Worm (Caenorhabditis elegans) whole organism, dauer: ENCODE results near the gene T25F10.4.

ENCODE experiments used
- unc-62 ChIP-seq: sonication (generic microtip); optimal IDR thresholded peaks from 2 replicates; lab custom pipeline; 2017; ENCODE audit warnings: missing biosample characterization, missing genetic modification reagents, missing genetic modification characterization

The T25F10.4 gene

DNA sequence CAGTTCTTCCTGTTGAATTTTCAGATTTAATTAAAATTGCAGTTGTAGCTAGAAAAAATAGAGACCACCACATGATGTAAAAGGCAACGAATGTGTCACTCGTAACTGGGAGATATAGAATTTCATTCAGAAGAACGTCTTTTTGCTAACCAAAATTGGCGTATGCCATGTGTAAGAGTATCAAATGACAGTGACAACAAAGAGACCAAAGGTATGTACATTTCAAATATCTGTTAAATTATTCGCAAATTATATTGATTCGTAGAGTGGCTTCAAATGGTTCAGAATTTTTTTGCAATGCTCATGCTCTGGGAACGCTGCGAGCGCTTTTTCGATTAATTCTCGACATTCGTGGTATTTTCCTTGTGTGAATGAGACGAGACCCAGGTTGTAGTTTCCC is at the start of gene T25F10.4:
TSS of gene T25F10.4 (minus strand) at position 101 of the 400 bp plus-strand sequence.
- no peak for TF ChIP-seq unc-62 (GFP tag; lab: Kevin White, UChicago)

ce11 chrV:6811863-6812262 is 49.6 kb upstream of the T25F10.4 start:
- TF ChIP-seq unc-62 (GFP tag; lab: Kevin White, UChicago): no peak

DNA sequence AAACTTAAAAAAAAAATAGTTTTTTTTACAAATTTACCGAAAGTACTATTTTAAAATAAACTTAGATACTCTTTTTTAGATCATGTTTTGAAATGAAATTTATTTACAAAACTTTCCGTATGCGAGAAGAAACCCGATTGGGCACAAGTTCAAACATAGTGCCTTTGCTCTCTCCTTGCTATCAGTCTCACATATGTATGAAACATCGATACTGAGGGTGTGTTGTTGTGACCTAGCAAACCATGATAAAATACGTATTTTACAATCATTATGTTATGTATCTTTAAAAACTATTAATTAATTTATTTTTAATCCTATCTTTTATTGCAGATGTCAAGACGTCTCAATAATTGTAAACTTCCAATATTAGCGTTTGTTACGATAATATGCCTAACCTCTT is 47.8 kb upstream of the T25F10.4 start:
- no peak for TF ChIP-seq unc-62 (GFP tag; lab: Kevin White, UChicago)

DNA sequence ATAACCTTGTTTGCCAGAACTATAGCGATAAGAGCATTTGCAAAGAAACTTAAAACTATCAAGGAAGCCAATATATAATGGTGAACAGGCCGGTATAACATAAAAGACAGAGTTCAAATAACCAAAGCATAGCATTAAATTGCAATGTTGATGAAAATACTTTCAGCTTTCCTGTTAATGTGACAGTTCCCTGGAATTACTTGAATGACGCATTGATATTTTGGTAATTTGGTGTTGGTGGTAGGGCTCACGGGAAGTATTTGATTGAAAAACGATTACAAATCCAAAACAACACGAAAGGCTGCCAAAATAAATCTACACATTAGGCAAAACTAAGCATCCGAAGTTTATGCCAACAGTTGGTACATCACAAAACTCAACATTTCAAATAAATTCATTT is 46.7 kb upstream of the T25F10.4 start, which contains the start of gene dmsr-16:
TSS of gene dmsr-16 (minus strand) at position 101 of the 400 bp plus-strand sequence.
- TF ChIP-seq unc-62 (GFP tag; lab: Kevin White, UChicago): no peak

DNA sequence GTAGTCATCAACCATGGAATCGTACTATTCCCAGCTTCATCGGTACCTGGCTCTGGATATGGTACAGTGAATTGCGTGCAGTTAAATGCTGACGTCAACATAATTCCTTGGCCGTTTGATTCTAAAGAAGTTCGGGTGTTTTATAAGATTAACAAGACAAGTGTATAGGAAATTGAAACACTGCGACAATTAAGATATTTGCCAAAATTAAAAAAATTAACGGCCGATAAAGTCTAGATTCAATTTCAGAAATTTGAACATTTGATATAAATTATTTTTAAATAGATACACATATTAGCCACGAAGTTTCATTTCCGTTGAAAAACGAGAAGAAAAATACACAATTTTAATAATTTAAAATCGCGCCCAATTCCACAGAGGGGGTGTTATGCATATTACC is 44.1 kb upstream of the T25F10.4 start, which contains the start of gene dmsr-12:
TSS of gene dmsr-12 (minus strand) at position 101 of the 400 bp plus-strand sequence.
- no peak for TF ChIP-seq unc-62 (GFP tag; lab: Kevin White, UChicago)

ce11 chrV:6803992-6804391 is 41.7 kb upstream of the T25F10.4 start, which contains the start of gene dmsr-11:
dmsr-11 (minus strand) TSS chrV:6804092.
- no peak for TF ChIP-seq unc-62 (GFP tag; lab: Kevin White, UChicago)

DNA sequence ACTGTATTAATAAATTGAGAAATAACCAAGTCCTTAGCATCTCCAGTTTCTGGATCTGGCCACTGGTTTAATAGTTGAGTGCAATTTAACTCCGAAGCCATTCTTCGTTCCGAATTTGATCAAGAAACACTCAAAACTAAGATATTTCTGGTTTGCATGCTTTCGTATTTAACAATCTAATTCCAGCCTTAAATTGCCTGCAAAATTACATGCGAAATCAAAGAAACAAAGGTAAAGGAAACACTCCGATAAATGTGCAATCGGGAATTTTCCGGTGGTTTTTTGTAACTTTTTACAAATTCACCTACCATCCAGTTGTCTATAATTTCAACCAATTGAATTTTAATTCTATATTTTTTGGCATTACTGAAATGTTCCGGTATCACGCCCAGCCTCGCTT is 39.6 kb upstream of the T25F10.4 start, which contains the start of gene dmsr-10:
TSS of gene dmsr-10 (minus strand) at position 101 of the 400 bp plus-strand sequence.
- TF ChIP-seq unc-62 (GFP tag; lab: Kevin White, UChicago): no peak

ce11 chrV:6799564-6799963 is 37.3 kb upstream of the T25F10.4 start, which contains the start of gene dmsr-9:
dmsr-9 (minus strand) TSS chrV:6799664.
- TF ChIP-seq unc-62 (GFP tag; lab: Kevin White, UChicago): no peak

ce11 chrV:6796894-6797293 is 34.6 kb upstream of the T25F10.4 start:
- TF ChIP-seq unc-62 (GFP tag; lab: Kevin White, UChicago): no peak

- TF ChIP-seq unc-62 (GFP tag; lab: Kevin White, UChicago): no peak
Measured at ce11 chrV:6796264-6796663, 34.0 kb upstream of the T25F10.4 start.

DNA sequence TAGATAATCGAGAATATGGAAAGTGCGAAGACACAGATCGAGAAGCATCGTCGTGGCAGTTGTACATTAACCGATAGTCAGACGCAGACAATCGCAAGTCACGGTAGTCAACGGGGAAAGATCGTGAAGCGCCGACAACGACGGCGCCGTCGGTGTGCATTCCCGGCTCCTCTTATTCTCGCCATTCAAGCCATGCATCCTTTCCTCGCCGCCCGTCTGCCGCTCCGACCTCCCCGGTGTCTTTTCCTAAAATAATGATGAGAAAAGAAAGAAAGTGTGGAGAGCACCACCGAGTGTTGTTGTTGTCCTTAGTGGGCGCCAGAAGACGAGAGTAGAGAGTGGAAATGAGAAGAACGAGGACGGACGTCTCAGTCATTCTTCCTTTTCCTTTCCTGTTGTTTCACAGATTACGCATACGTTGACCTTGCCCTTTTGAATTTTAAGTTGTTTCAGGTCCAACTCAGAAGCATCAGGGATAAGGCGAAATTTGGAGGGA is 31.5 kb upstream of the T25F10.4 start, which contains the start of gene ZC404.1:
TSS of gene ZC404.1 (plus strand) at position 446 of the 496 bp plus-strand sequence.
- TF ChIP-seq unc-62 (GFP tag; lab: Kevin White, UChicago): no peak

- TF ChIP-seq unc-62 (GFP tag; lab: Kevin White, UChicago): no peak
Measured at ce11 chrV:6792973-6793372, 30.7 kb upstream of the T25F10.4 start.

- no peak for TF ChIP-seq unc-62 (GFP tag; lab: Kevin White, UChicago)
Measured at ce11 chrV:6792565-6792964, 30.3 kb upstream of the T25F10.4 start, which contains the start of gene gck-2. gck-2 (minus strand) TSS chrV:6792665.

ce11 chrV:6787906-6788430 is 25.7 kb upstream of the T25F10.4 start, which contains the start of gene ZC404.2:
ZC404.2 (plus strand) TSS chrV:6787952.
- TF ChIP-seq unc-62 (GFP tag; lab: Kevin White, UChicago): no peak

ce11 chrV:6784853-6785492 is 22.7 kb upstream of the T25F10.4 start, which contains the start of the genes spn-4 and spe-39:
spn-4 (minus strand) TSS chrV:6784903.
spe-39 (plus strand) TSS chrV:6785451.
- TF ChIP-seq unc-62 (GFP tag; lab: Kevin White, UChicago): no peak

DNA sequence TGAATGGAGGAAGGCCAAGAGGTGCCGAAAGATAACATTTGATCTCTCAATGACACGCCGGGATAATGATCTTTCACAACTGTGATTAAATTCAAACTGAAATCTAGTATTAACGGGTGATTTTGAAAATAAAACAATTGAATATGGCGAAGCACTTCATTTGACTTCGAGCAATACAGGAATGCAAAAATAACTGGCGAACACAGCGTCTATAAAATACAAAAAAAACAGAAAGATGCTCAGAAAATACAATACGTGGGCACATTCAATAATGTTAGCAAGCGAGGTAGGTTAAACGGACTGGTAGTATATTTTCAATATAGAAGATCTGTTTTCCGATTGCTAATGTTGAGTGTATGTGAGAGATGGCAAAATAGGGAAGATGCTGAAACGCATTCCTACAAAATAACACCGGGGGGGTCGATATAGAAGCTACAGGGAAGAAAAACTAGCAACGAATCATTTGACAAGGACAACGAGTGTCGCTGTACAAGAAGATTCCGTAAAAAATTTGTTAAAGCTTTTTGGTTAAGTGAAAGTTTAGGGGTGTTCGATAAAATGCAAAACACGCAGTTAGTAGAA is 20.9 kb upstream of the T25F10.4 start:
- TF ChIP-seq unc-62 (GFP tag; lab: Kevin White, UChicago): no peak
